Worm (Caenorhabditis elegans) whole organism, L2 larva: Measurements from ENCODE around the gene ntl-11.

Source experiments
- F13H6.1 ChIP-seq: sonication (generic microtip); optimal IDR thresholded peaks from 2 replicates; lab custom pipeline; 2016; ENCODE audit warnings: missing genetic modification characterization, missing compliant biosample characterization
- R02D3.7 ChIP-seq: fragments of 150-350 bp; optimal IDR thresholded peaks from 2 replicates; lab custom pipeline; 2014; ENCODE audit warnings: missing biosample characterization, missing genetic modification characterization
- Y55F3AM.14 ChIP-seq: fragments of 200-800 bp; sonication (Bioruptor generic); optimal IDR thresholded peaks from 2 replicates; lab custom pipeline; 2018; ENCODE audit warnings: mild to moderate bottlenecking, missing genetic modification characterization, missing compliant biosample characterization
- ZK546.5 ChIP-seq: sonication (generic microtip); optimal IDR thresholded peaks from 2 replicates; lab custom pipeline; 2017; ENCODE audit warnings: missing biosample characterization, missing genetic modification characterization
- alr-1 ChIP-seq: fragments of 150-350 bp; optimal IDR thresholded peaks from 2 replicates; lab custom pipeline; 2014; ENCODE audit warnings: missing biosample characterization, missing genetic modification characterization
- aly-2 ChIP-seq: fragments of 150-350 bp; optimal IDR thresholded peaks from 2 replicates; lab custom pipeline; 2014; ENCODE audit warnings: missing biosample characterization, missing genetic modification characterization
- blmp-1 ChIP-seq: sonication (generic microtip); optimal IDR thresholded peaks from 2 replicates; lab custom pipeline; 2017; ENCODE audit warnings: missing genetic modification characterization, mild to moderate bottlenecking, missing compliant biosample characterization, antibody characterized with exemption, moderate library complexity; ENCODE audit not compliant: insufficient read depth
- ceh-16 ChIP-seq: fragments of 150-350 bp; optimal IDR thresholded peaks from 2 replicates; lab custom pipeline; 2014; ENCODE audit warnings: missing biosample characterization, missing genetic modification characterization
- ceh-82 ChIP-seq: fragments of 150-350 bp; optimal IDR thresholded peaks from 2 replicates; lab custom pipeline; 2014; ENCODE audit warnings: missing biosample characterization, missing genetic modification characterization
- crh-2 ChIP-seq: sonication (generic microtip); optimal IDR thresholded peaks from 2 replicates; lab custom pipeline; 2017; ENCODE audit warnings: missing biosample characterization, missing genetic modification characterization
- egl-27 ChIP-seq: sonication (generic microtip); optimal IDR thresholded peaks from 3 replicates; lab custom pipeline; 2017; ENCODE audit warnings: missing biosample characterization, missing genetic modification reagents, missing genetic modification characterization
- elt-1 ChIP-seq: fragments of 150-350 bp; optimal IDR thresholded peaks from 2 replicates; lab custom pipeline; 2014; ENCODE audit warnings: missing biosample characterization, missing genetic modification characterization
- elt-3 ChIP-seq: sonication (generic microtip); optimal IDR thresholded peaks from 2 replicates; lab custom pipeline; 2017; ENCODE audit warnings: missing biosample characterization, missing genetic modification characterization
- fos-1 ChIP-seq: fragments of 150-350 bp; optimal IDR thresholded peaks from 2 replicates; lab custom pipeline; 2014; ENCODE audit warnings: missing biosample characterization, missing genetic modification characterization
- gmeb-1 ChIP-seq: fragments of 150-350 bp; optimal IDR thresholded peaks from 2 replicates; lab custom pipeline; 2014; ENCODE audit warnings: missing biosample characterization, missing genetic modification characterization
- lin-11 ChIP-seq: fragments of 150-350 bp; sonication (generic microtip); optimal IDR thresholded peaks from 2 replicates; lab custom pipeline; 2014; ENCODE audit warnings: missing biosample characterization, missing genetic modification characterization, inconsistent platforms, mixed read lengths
- lin-13 ChIP-seq: fragments of 150-350 bp; optimal IDR thresholded peaks from 2 replicates; lab custom pipeline; 2014; ENCODE audit warnings: missing biosample characterization, missing genetic modification reagents, missing genetic modification characterization
- lin-39 ChIP-seq: fragments of 150-350 bp; optimal IDR thresholded peaks from 2 replicates; lab custom pipeline; 2014; ENCODE audit warnings: missing biosample characterization, missing genetic modification reagents, missing genetic modification characterization
- lsy-2 ChIP-seq, 2 experiments: fragments of 150-350 bp in 1 of 2; sonication (generic microtip) in 1 of 2; optimal IDR thresholded peaks; 2 replicates each; lab custom pipeline; 2014 to 2017; ENCODE audit warnings: missing biosample characterization in 2 of 2, missing genetic modification characterization in 2 of 2
- mab-5 ChIP-seq: fragments of 150-350 bp; optimal IDR thresholded peaks from 2 replicates; lab custom pipeline; 2014; ENCODE audit warnings: missing biosample characterization, missing genetic modification characterization
- mdl-1 ChIP-seq, 2 experiments: fragments of 150-350 bp in 1 of 2; sonication (generic microtip) in 1 of 2; optimal IDR thresholded peaks; 2 replicates each; lab custom pipeline; 2017; ENCODE audit warnings: missing biosample characterization in 2 of 2, missing genetic modification characterization in 2 of 2
- nhr-10 ChIP-seq: sonication (generic microtip); optimal IDR thresholded peaks from 2 replicates; lab custom pipeline; 2017; ENCODE audit warnings: missing biosample characterization, missing genetic modification characterization
- nhr-11 ChIP-seq: fragments of 150-350 bp; optimal IDR thresholded peaks from 2 replicates; lab custom pipeline; 2014; ENCODE audit warnings: missing biosample characterization, missing genetic modification characterization
- nhr-129 ChIP-seq: fragments of 150-350 bp; optimal IDR thresholded peaks from 2 replicates; lab custom pipeline; 2014; ENCODE audit warnings: missing biosample characterization, missing genetic modification characterization
- nhr-21 ChIP-seq: fragments of 150-350 bp; optimal IDR thresholded peaks from 2 replicates; lab custom pipeline; 2014; ENCODE audit warnings: missing biosample characterization, missing genetic modification characterization
- nhr-23 ChIP-seq: fragments of 150-350 bp; optimal IDR thresholded peaks from 2 replicates; lab custom pipeline; 2014; ENCODE audit warnings: missing biosample characterization, missing genetic modification reagents, missing genetic modification characterization
- nhr-237 ChIP-seq: fragments of 150-350 bp; optimal IDR thresholded peaks from 2 replicates; lab custom pipeline; 2014; ENCODE audit warnings: missing biosample characterization, missing genetic modification characterization
- nhr-6 ChIP-seq: fragments of 150-350 bp; optimal IDR thresholded peaks from 2 replicates; lab custom pipeline; 2014; ENCODE audit warnings: missing biosample characterization, missing genetic modification characterization
- nhr-77 ChIP-seq: fragments of 150-350 bp; optimal IDR thresholded peaks from 2 replicates; lab custom pipeline; 2014; ENCODE audit warnings: missing biosample characterization, missing genetic modification characterization
- sem-4 ChIP-seq: fragments of 150-350 bp; optimal IDR thresholded peaks from 2 replicates; lab custom pipeline; 2014; ENCODE audit warnings: missing biosample characterization, missing genetic modification reagents, missing genetic modification characterization
- skn-1 ChIP-seq: sonication (generic microtip); optimal IDR thresholded peaks from 2 replicates; lab custom pipeline; 2017; ENCODE audit warnings: missing biosample characterization, missing genetic modification characterization
- sma-3 ChIP-seq: sonication (generic microtip); optimal IDR thresholded peaks from 2 replicates; lab custom pipeline; 2016; ENCODE audit warnings: missing genetic modification reagents, missing genetic modification characterization, missing compliant biosample characterization
- sma-9 ChIP-seq, 2 experiments: fragments of 150-350 bp in 1 of 2; sonication (generic microtip) in 1 of 2; optimal IDR thresholded peaks; 2 replicates each; lab custom pipeline; 2014 to 2016; ENCODE audit warnings: missing genetic modification characterization in 2 of 2, mild to moderate bottlenecking in 1 of 2, missing biosample characterization in 1 of 2, missing compliant biosample characterization in 1 of 2, missing genetic modification reagents in 1 of 2, moderate library complexity in 1 of 2
- snpc-4 ChIP-seq: fragments of 150-350 bp; optimal IDR thresholded peaks from 2 replicates; lab custom pipeline; 2014; ENCODE audit warnings: missing biosample characterization, missing genetic modification characterization
- unc-55 ChIP-seq: fragments of 150-350 bp; sonication (generic microtip); optimal IDR thresholded peaks from 3 replicates; lab custom pipeline; 2014; ENCODE audit warnings: missing biosample characterization, missing genetic modification reagents, missing genetic modification characterization
- unc-62 ChIP-seq: fragments of 150-350 bp; optimal IDR thresholded peaks from 2 replicates; lab custom pipeline; 2014; ENCODE audit warnings: missing biosample characterization, missing genetic modification reagents, missing genetic modification characterization
- zag-1 ChIP-seq: fragments of 150-350 bp; optimal IDR thresholded peaks from 2 replicates; lab custom pipeline; 2014; ENCODE audit warnings: missing biosample characterization, missing genetic modification characterization
- ztf-1 ChIP-seq: fragments of 200-800 bp; sonication (Bioruptor generic); conservative IDR thresholded peaks from 2 replicates; pipeline ENCODE4 v1.3.6; 2022; ENCODE audit warnings: missing genetic modification characterization, missing compliant biosample characterization
- ztf-11 ChIP-seq: sonication (generic microtip); optimal IDR thresholded peaks from 2 replicates; lab custom pipeline; 2017; ENCODE audit warnings: missing biosample characterization, missing genetic modification characterization
- ztf-4 ChIP-seq: fragments of 150-350 bp; optimal IDR thresholded peaks from 2 replicates; lab custom pipeline; 2014; ENCODE audit warnings: missing biosample characterization, missing genetic modification characterization

ntl-11 gene

DNA sequence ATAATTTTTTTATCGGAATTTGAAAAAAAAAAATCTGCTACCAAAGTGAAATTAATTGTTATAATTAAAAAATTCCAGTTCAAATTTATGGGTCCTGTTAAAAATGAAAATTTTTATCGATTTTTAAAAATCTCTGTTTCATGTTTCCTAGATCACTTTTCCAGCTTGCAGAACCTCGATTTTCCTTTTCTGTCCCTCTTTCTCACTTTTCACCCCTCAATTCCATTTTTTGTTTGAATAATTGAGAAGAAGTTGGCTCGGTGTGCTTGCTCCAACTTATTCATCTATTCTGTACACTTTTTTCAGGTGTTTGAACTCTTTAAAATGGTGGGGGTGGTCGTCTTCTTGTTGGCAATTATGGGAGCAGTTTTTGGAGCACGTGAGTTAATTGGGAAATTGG is 26.0 kb upstream of the ntl-11 start, which contains the start of gene acr-24:
Gene acr-24 (plus strand): TSS at position 301 of the 400 bp plus-strand sequence.
- TF ChIP-seq ztf-11: no peak
- TF ChIP-seq alr-1 (tag; lab: Kevin White, UChicago): no peak
- no peak for TF ChIP-seq mdl-1 (tag; optimal IDR thresholded peaks at IDR 0.05; lab: Kevin White, UChicago)
- TF ChIP-seq ceh-82 (tag; lab: Kevin White, UChicago): no peak
- no peak for TF ChIP-seq gmeb-1
- TF ChIP-seq ztf-1 (GFP tag; lab: Robert Waterston, UW): no peak
- no peak for TF ChIP-seq nhr-11 (tag; lab: Kevin White, UChicago)
- TF ChIP-seq lin-11 (tag; lab: Kevin White, UChicago): no peak
- TF ChIP-seq egl-27 (tag; lab: Kevin White, UChicago): no peak
- no peak for TF ChIP-seq skn-1 (tag; lab: Kevin White, UChicago)
- no peak for TF ChIP-seq ZK546.5 (tag; lab: Kevin White, UChicago)
- no peak for TF ChIP-seq nhr-21 (tag; lab: Kevin White, UChicago)

DNA sequence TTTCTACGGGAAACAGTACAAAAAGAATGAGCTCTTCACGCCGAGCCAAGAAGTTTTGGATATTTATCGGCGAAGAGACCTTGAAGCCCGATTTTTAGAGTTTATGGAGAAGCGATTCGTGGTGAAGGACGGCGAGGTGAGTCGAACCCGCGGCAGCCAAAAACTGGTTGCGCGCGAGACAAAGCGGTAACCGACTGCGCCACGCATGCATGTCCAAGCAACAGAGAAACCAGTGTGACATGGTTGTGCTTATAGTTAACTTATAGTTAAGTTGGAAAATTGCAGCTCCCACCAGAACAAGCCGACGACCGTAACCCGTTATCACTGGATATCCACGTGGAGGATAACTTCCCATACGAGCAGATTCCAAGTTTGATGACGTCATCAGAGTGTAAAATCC is 5.1 kb upstream of the ntl-11 start:
- TF ChIP-seq nhr-129 (peak; percentile 66), unc-55 (GFP tag; lab: Kevin White, UChicago) (peak; percentile 39), lin-11 (tag; lab: Kevin White, UChicago) (no peak), crh-2 (tag; lab: Kevin White, UChicago) (peak; percentile 16), lin-39 (tag; lab: Kevin White, UChicago) (no peak), gmeb-1 (peak; percentile 31), nhr-11 (tag; lab: Kevin White, UChicago) (no peak)

DNA sequence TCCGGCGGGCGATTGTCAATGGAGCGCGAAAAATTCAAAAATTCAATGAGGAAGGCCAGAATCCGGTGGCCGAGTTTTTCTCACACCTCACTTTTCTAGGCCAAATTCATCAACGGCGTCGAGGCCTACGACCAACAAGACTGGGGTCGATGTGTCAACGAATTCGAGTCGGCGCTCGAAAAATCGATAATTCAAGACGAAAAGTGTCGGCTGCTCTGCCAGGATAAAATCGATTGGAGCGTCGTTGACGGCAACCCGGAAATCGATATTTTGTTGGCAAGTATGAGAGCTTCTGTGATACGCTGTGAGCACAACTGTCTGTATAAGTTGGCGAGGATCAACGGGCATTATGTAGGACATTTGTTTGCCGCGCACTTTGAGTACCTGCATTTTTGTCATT is 4.5 kb upstream of the ntl-11 start:
- TF ChIP-seq egl-27 (tag; lab: Kevin White, UChicago): no peak
- TF ChIP-seq nhr-10 (tag; lab: Kevin White, UChicago): no peak
- TF ChIP-seq sma-9 (GFP tag; optimal IDR thresholded peaks at IDR 0.05; lab: Kevin White, UChicago): no peak
- TF ChIP-seq sma-9 (tag; optimal IDR thresholded peaks at IDR 0.05; lab: Kevin White, UChicago): no peak
- no peak for TF ChIP-seq ceh-82 (tag; lab: Kevin White, UChicago)
- no peak for TF ChIP-seq fos-1 (tag; lab: Kevin White, UChicago)
- no peak for TF ChIP-seq Y55F3AM.14 (GFP tag; lab: Kevin White, UChicago)
- no peak for TF ChIP-seq zag-1 (tag; lab: Kevin White, UChicago)
- no peak for TF ChIP-seq nhr-77 (tag; lab: Kevin White, UChicago)
- TF ChIP-seq F13H6.1: no peak
- no peak for TF ChIP-seq nhr-11 (tag; lab: Kevin White, UChicago)
- TF ChIP-seq ztf-11: no peak
- TF ChIP-seq lin-13 (GFP tag; lab: Kevin White, UChicago): no peak
- TF ChIP-seq nhr-6 (tag; lab: Kevin White, UChicago): no peak
- TF ChIP-seq lsy-2 (tag; optimal IDR thresholded peaks at IDR 0.05; lab: Kevin White, UChicago): no peak
- no peak for TF ChIP-seq aly-2 (tag; lab: Kevin White, UChicago)
- no peak for TF ChIP-seq sma-3 (GFP tag; lab: Kevin White, UChicago)
- TF ChIP-seq alr-1 (tag; lab: Kevin White, UChicago): no peak
- TF ChIP-seq mdl-1 (tag; optimal IDR thresholded peaks at IDR 0.05; lab: Kevin White, UChicago): no peak
- no peak for TF ChIP-seq gmeb-1

DNA sequence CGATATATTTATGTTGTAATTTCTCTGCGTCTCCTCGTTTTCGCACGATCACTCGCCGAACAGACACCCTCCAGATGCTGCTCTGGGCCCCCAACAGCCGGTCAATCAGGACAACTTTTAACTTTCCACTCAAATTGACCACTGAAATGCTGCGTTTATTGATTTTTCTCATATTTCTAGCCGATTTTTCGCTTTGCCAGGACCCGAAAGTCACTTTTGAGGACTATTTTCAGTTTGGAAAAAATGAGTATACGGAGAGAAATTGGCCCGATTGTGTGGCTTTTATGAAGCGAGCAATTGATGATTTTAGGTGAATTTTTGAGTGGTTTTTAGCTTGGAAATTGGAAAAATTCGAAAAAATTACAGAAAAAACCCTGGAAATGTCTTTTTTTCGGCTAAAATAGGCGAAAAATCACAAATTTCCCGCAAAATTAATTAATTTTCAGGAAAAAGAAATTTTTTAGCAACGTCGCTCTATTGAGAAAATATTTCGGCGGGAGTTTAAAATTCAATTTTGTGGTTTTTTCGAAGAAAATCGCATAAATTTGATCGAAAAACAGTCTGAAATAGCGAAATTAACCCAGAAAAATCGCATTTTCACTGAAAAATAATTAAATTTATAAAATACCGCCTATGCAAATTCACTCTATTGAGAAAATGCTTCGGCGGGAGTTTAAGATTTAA is 2.4 kb upstream of the ntl-11 start, which contains the start of gene Y73F8A.26:
Gene Y73F8A.26 (plus strand): TSS at position 73 of the 684 bp plus-strand sequence.
- no peak for TF ChIP-seq sem-4 (tag; lab: Kevin White, UChicago)
- TF ChIP-seq sma-3 (GFP tag; lab: Kevin White, UChicago): no peak
- TF ChIP-seq nhr-10 (tag; lab: Kevin White, UChicago): no peak
- TF ChIP-seq unc-62 (GFP tag; lab: Kevin White, UChicago): no peak

DNA sequence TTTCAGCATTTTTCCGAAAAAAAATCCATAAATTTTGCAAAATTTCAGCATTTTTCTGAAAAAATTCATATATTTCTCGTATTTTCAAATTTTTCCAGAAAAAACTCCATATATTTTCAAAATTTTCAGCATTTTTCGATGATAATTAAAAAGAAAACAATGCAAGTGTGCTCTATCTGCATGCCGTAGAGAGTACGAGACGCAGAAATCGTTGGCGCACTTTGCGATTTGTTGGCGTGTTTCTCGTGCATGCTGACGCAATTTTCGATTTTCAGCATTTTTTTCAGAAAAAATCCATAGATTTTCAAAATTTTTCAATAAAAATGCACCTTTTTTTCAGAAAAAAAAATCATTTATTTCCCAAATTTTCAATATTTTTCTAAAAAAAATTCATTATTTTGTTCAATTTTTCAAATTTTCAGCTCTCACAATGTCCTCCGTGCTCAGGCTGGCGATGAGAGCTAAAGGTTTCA is 1.1 kb upstream of the ntl-11 start, which contains the start of gene Y73F8A.27:
Gene Y73F8A.27 (plus strand): TSS at position 423 of the 473 bp plus-strand sequence.
- TF ChIP-seq nhr-237 (tag; lab: Kevin White, UChicago): peak; percentile 81
- TF ChIP-seq nhr-10 (tag; lab: Kevin White, UChicago): peak; percentile 68
- no peak for TF ChIP-seq ztf-1 (GFP tag; lab: Robert Waterston, UW)
- TF ChIP-seq F13H6.1: peak; percentile 93
- TF ChIP-seq R02D3.7: peak; percentile 20
- TF ChIP-seq ztf-11: no peak
- peak; percentile 80 for TF ChIP-seq ztf-4
- TF ChIP-seq unc-55 (GFP tag; lab: Kevin White, UChicago): peak; percentile 96
- TF ChIP-seq gmeb-1: peak; percentile 91
- peak; percentile 51 for TF ChIP-seq nhr-77 (tag; lab: Kevin White, UChicago)
- TF ChIP-seq ceh-16 (tag; lab: Kevin White, UChicago): peak; percentile 40
- TF ChIP-seq mab-5 (tag; lab: Kevin White, UChicago): peak; percentile 87
- peak; percentile 56 for TF ChIP-seq ceh-82 (tag; lab: Kevin White, UChicago)
- TF ChIP-seq elt-1 (tag; lab: Kevin White, UChicago): no peak
- no peak for TF ChIP-seq unc-62 (GFP tag; lab: Kevin White, UChicago)
- no peak for TF ChIP-seq nhr-23
- TF ChIP-seq snpc-4 (tag; lab: Kevin White, UChicago): peak; percentile 83
- TF ChIP-seq blmp-1 (tag; lab: Kevin White, UChicago): peak; percentile 51
- peak; percentile 83 for TF ChIP-seq skn-1 (tag; lab: Kevin White, UChicago)
- peak in 1 of 2 experiments; percentile 19 for TF ChIP-seq mdl-1 (tag; optimal IDR thresholded peaks at IDR 0.05; lab: Kevin White, UChicago)
- TF ChIP-seq nhr-21 (tag; lab: Kevin White, UChicago): peak; percentile 89
- TF ChIP-seq lin-11 (tag; lab: Kevin White, UChicago): peak; percentile 84
- no peak for TF ChIP-seq elt-3 (tag; lab: Kevin White, UChicago)
- TF ChIP-seq nhr-11 (tag; lab: Kevin White, UChicago): no peak
